Worm (Caenorhabditis elegans): ENCODE data around the gene cest-1.1.

The cest-1.1 gene

ce11 chrV:14136152-14136551 is 30.4 kb downstream of the cest-1.1 start (continued):
- TF ChIP-seq pha-4 (GFP tag; IDR thresholded peaks at IDR 0.05), result no peak
- peak; percentile 67 for TF ChIP-seq pha-4 (tag; optimal IDR thresholded peaks at IDR 0.05)
- TF ChIP-seq arid-1 (GFP tag; conservative IDR thresholded peaks at IDR 0.05), result no peak
- TF ChIP-seq egl-43 (GFP tag; IDR thresholded peaks at IDR 0.05), result 0 out of 2 replicates have a peak, but pooled peaks have one; percentile 47
- no peak for TF ChIP-seq Y5F2A.4 (GFP tag; optimal IDR thresholded peaks at IDR 0.05)
- no peak for TF ChIP-seq madf-5 (GFP tag; IDR thresholded peaks at IDR 0.05)
- TF ChIP-seq lim-7 (GFP tag; IDR thresholded peaks at IDR 0.05), result no peak
- TF ChIP-seq dmd-9 (GFP tag; IDR thresholded peaks at IDR 0.05), result no peak
- no peak for TF ChIP-seq Y48G9A.11 (GFP tag; IDR thresholded peaks at IDR 0.05)
- no peak for TF ChIP-seq zip-11 (GFP tag; IDR thresholded peaks at IDR 0.05)
- TF ChIP-seq lin-15B (tag; optimal IDR thresholded peaks at IDR 0.05), result no peak
- peak; percentile 35; the same call in 1 of the 2 replicates for TF ChIP-seq T26A8.4 (GFP tag; IDR thresholded peaks at IDR 0.05)
- TF ChIP-seq ztf-7 (tag; optimal IDR thresholded peaks at IDR 0.05), result no peak
- TF ChIP-seq dve-1 (tag; optimal IDR thresholded peaks at IDR 0.05; ENCODE audit: insufficient read depth), result peak; percentile 65
- no peak for TF ChIP-seq daf-16 (GFP tag; optimal IDR thresholded peaks at IDR 0.05)
- peak; percentile 34 for TF ChIP-seq daf-16 (tag; optimal IDR thresholded peaks at IDR 0.05)
- TF ChIP-seq ceh-32 (tag; optimal IDR thresholded peaks at IDR 0.05; ENCODE audit: poor library complexity), result no peak
- no peak for TF ChIP-seq ama-1 (optimal IDR thresholded peaks at IDR 0.05)
- TF ChIP-seq nhr-237 (tag; optimal IDR thresholded peaks at IDR 0.05), result no peak
- peak; percentile 54 for TF ChIP-seq mes-2 (tag; optimal IDR thresholded peaks at IDR 0.05; ENCODE audit: poor library complexity, severe bottlenecking)
- TF ChIP-seq pqm-1 (tag; optimal IDR thresholded peaks at IDR 0.05), result peak; percentile 39
- TF ChIP-seq lir-3 (tag; optimal IDR thresholded peaks at IDR 0.05), result no peak
- peak; percentile 48 for TF ChIP-seq dpl-1 (GFP tag; optimal IDR thresholded peaks at IDR 0.05)
- peak; percentile 89 for TF ChIP-seq hlh-11 (tag; optimal IDR thresholded peaks at IDR 0.05)
- peak; percentile 81 for TF ChIP-seq mxl-3 (GFP tag; optimal IDR thresholded peaks at IDR 0.05)
- TF ChIP-seq aha-1 (tag), result peak; percentile 84
- TF ChIP-seq mdl-1 (tag; optimal IDR thresholded peaks at IDR 0.05), result peak; percentile 53 to 90
- no peak for TF ChIP-seq spr-1 (tag; optimal IDR thresholded peaks at IDR 0.05)
- peak; percentile 54 for TF ChIP-seq nhr-11 (tag; optimal IDR thresholded peaks at IDR 0.05)
- TF ChIP-seq madf-9 (GFP tag; conservative IDR thresholded peaks at IDR 0.05), result no peak
- TF ChIP-seq nhr-6 (tag; optimal IDR thresholded peaks at IDR 0.05), result peak; percentile 97
- peak; percentile 62 for TF ChIP-seq hmg-1.1 (GFP tag; IDR thresholded peaks at IDR 0.05)
- no peak for TF ChIP-seq Y75B8A.6 (GFP tag; IDR thresholded peaks at IDR 0.05)
- TF ChIP-seq rbr-2 (tag; optimal IDR thresholded peaks at IDR 0.05), result peak; percentile 58
- TF ChIP-seq daf-8 (GFP tag; IDR thresholded peaks at IDR 0.05), result no peak
- TF ChIP-seq ctbp-1 (GFP tag; IDR thresholded peaks at IDR 0.05), result no peak
- TF ChIP-seq nhr-42 (GFP tag; IDR thresholded peaks at IDR 0.05), result no peak
- TF ChIP-seq unc-130 (GFP tag; optimal IDR thresholded peaks at IDR 0.05), result no peak
- peak; percentile 61 for TF ChIP-seq nhr-77 (tag; optimal IDR thresholded peaks at IDR 0.05)
- peak; percentile 75 for TF ChIP-seq hlh-30 (tag; optimal IDR thresholded peaks at IDR 0.05; ENCODE audit: insufficient read depth)
- no peak for TF ChIP-seq R02D3.7 (tag; optimal IDR thresholded peaks at IDR 0.05)
- no peak for TF ChIP-seq F49E8.2 (tag; optimal IDR thresholded peaks at IDR 0.05; ENCODE audit: borderline replicate concordance)
- no peak for TF ChIP-seq ceh-44 (GFP tag; IDR thresholded peaks at IDR 0.05)
- no peak for TF ChIP-seq T20F7.1 (GFP tag; optimal IDR thresholded peaks at IDR 0.05)
